Worm (Caenorhabditis elegans) whole organism, L2 larva: ENCODE measurements around the gene otpl-1.

ENCODE experiments used
- C34F6.9 ChIP-seq: fragments of 150-350 bp; optimal IDR thresholded peaks from 2 replicates; lab custom pipeline; 2014; ENCODE audit warnings: missing biosample characterization, missing genetic modification characterization
- F13H6.1 ChIP-seq: sonication (generic microtip); optimal IDR thresholded peaks from 2 replicates; lab custom pipeline; 2016; ENCODE audit warnings: missing genetic modification characterization, missing compliant biosample characterization
- R02D3.7 ChIP-seq: fragments of 150-350 bp; optimal IDR thresholded peaks from 2 replicates; lab custom pipeline; 2014; ENCODE audit warnings: missing biosample characterization, missing genetic modification characterization
- ZK546.5 ChIP-seq: sonication (generic microtip); optimal IDR thresholded peaks from 2 replicates; lab custom pipeline; 2017; ENCODE audit warnings: missing biosample characterization, missing genetic modification characterization
- ama-1 ChIP-seq: fragments of 150-350 bp; optimal IDR thresholded peaks from 2 replicates; lab custom pipeline; 2018; ENCODE audit warnings: inconsistent platforms
- blmp-1 ChIP-seq: sonication (generic microtip); optimal IDR thresholded peaks from 2 replicates; lab custom pipeline; 2017; ENCODE audit warnings: missing genetic modification characterization, mild to moderate bottlenecking, missing compliant biosample characterization, antibody characterized with exemption, moderate library complexity; ENCODE audit not compliant: insufficient read depth
- ceh-16 ChIP-seq: fragments of 150-350 bp; optimal IDR thresholded peaks from 2 replicates; lab custom pipeline; 2014; ENCODE audit warnings: missing biosample characterization, missing genetic modification characterization
- ceh-82 ChIP-seq: fragments of 150-350 bp; optimal IDR thresholded peaks from 2 replicates; lab custom pipeline; 2014; ENCODE audit warnings: missing biosample characterization, missing genetic modification characterization
- crh-2 ChIP-seq: sonication (generic microtip); optimal IDR thresholded peaks from 2 replicates; lab custom pipeline; 2017; ENCODE audit warnings: missing biosample characterization, missing genetic modification characterization
- dmd-4 ChIP-seq: sonication (generic microtip); optimal IDR thresholded peaks from 2 replicates; lab custom pipeline; 2017; ENCODE audit warnings: missing biosample characterization, missing genetic modification characterization
- egl-27 ChIP-seq: sonication (generic microtip); optimal IDR thresholded peaks from 3 replicates; lab custom pipeline; 2017; ENCODE audit warnings: missing biosample characterization, missing genetic modification reagents, missing genetic modification characterization
- elt-1 ChIP-seq: fragments of 150-350 bp; optimal IDR thresholded peaks from 2 replicates; lab custom pipeline; 2014; ENCODE audit warnings: missing biosample characterization, missing genetic modification characterization
- elt-3 ChIP-seq: sonication (generic microtip); optimal IDR thresholded peaks from 2 replicates; lab custom pipeline; 2017; ENCODE audit warnings: missing biosample characterization, missing genetic modification characterization
- fos-1 ChIP-seq: fragments of 150-350 bp; optimal IDR thresholded peaks from 2 replicates; lab custom pipeline; 2014; ENCODE audit warnings: missing biosample characterization, missing genetic modification characterization
- gmeb-1 ChIP-seq: fragments of 150-350 bp; optimal IDR thresholded peaks from 2 replicates; lab custom pipeline; 2014; ENCODE audit warnings: missing biosample characterization, missing genetic modification characterization
- lin-39 ChIP-seq: fragments of 150-350 bp; optimal IDR thresholded peaks from 2 replicates; lab custom pipeline; 2014; ENCODE audit warnings: missing biosample characterization, missing genetic modification reagents, missing genetic modification characterization
- lsy-2 ChIP-seq, 2 experiments: fragments of 150-350 bp in 1 of 2; sonication (generic microtip) in 1 of 2; optimal IDR thresholded peaks; 2 replicates each; lab custom pipeline; 2014 to 2017; ENCODE audit warnings: missing biosample characterization in 2 of 2, missing genetic modification characterization in 2 of 2
- mab-5 ChIP-seq: fragments of 150-350 bp; optimal IDR thresholded peaks from 2 replicates; lab custom pipeline; 2014; ENCODE audit warnings: missing biosample characterization, missing genetic modification characterization
- mbf-1 ChIP-seq: sonication (generic microtip); optimal IDR thresholded peaks from 2 replicates; lab custom pipeline; 2017; ENCODE audit warnings: missing biosample characterization, missing genetic modification characterization
- mdl-1 ChIP-seq, 2 experiments: fragments of 150-350 bp in 1 of 2; sonication (generic microtip) in 1 of 2; optimal IDR thresholded peaks; 2 replicates each; lab custom pipeline; 2017; ENCODE audit warnings: missing biosample characterization in 2 of 2, missing genetic modification characterization in 2 of 2
- nhr-10 ChIP-seq: sonication (generic microtip); optimal IDR thresholded peaks from 2 replicates; lab custom pipeline; 2017; ENCODE audit warnings: missing biosample characterization, missing genetic modification characterization
- nhr-11 ChIP-seq: fragments of 150-350 bp; optimal IDR thresholded peaks from 2 replicates; lab custom pipeline; 2014; ENCODE audit warnings: missing biosample characterization, missing genetic modification characterization
- nhr-129 ChIP-seq: fragments of 150-350 bp; optimal IDR thresholded peaks from 2 replicates; lab custom pipeline; 2014; ENCODE audit warnings: missing biosample characterization, missing genetic modification characterization
- nhr-21 ChIP-seq: fragments of 150-350 bp; optimal IDR thresholded peaks from 2 replicates; lab custom pipeline; 2014; ENCODE audit warnings: missing biosample characterization, missing genetic modification characterization
- nhr-237 ChIP-seq: fragments of 150-350 bp; optimal IDR thresholded peaks from 2 replicates; lab custom pipeline; 2014; ENCODE audit warnings: missing biosample characterization, missing genetic modification characterization
- nhr-25 ChIP-seq: fragments of 150-350 bp; sonication (generic microtip); optimal IDR thresholded peaks from 3 replicates; lab custom pipeline; 2014; ENCODE audit warnings: missing biosample characterization, missing genetic modification characterization
- nhr-6 ChIP-seq: fragments of 150-350 bp; optimal IDR thresholded peaks from 2 replicates; lab custom pipeline; 2014; ENCODE audit warnings: missing biosample characterization, missing genetic modification characterization
- nhr-77 ChIP-seq: fragments of 150-350 bp; optimal IDR thresholded peaks from 2 replicates; lab custom pipeline; 2014; ENCODE audit warnings: missing biosample characterization, missing genetic modification characterization
- peb-1 ChIP-seq: fragments of 150-350 bp; optimal IDR thresholded peaks from 2 replicates; lab custom pipeline; 2014; ENCODE audit warnings: missing biosample characterization, missing genetic modification characterization
- sma-3 ChIP-seq: sonication (generic microtip); optimal IDR thresholded peaks from 2 replicates; lab custom pipeline; 2016; ENCODE audit warnings: missing genetic modification reagents, missing genetic modification characterization, missing compliant biosample characterization
- sma-9 ChIP-seq, 2 experiments: fragments of 150-350 bp in 1 of 2; sonication (generic microtip) in 1 of 2; optimal IDR thresholded peaks; 2 replicates each; lab custom pipeline; 2014 to 2016; ENCODE audit warnings: missing genetic modification characterization in 2 of 2, mild to moderate bottlenecking in 1 of 2, missing biosample characterization in 1 of 2, missing compliant biosample characterization in 1 of 2, missing genetic modification reagents in 1 of 2, moderate library complexity in 1 of 2
- snpc-4 ChIP-seq: fragments of 150-350 bp; optimal IDR thresholded peaks from 2 replicates; lab custom pipeline; 2014; ENCODE audit warnings: missing biosample characterization, missing genetic modification characterization
- unc-39 ChIP-seq: fragments of 150-350 bp; optimal IDR thresholded peaks from 2 replicates; lab custom pipeline; 2014; ENCODE audit warnings: missing biosample characterization, missing genetic modification characterization
- unc-55 ChIP-seq: fragments of 150-350 bp; sonication (generic microtip); optimal IDR thresholded peaks from 3 replicates; lab custom pipeline; 2014; ENCODE audit warnings: missing biosample characterization, missing genetic modification reagents, missing genetic modification characterization
- zag-1 ChIP-seq: fragments of 150-350 bp; optimal IDR thresholded peaks from 2 replicates; lab custom pipeline; 2014; ENCODE audit warnings: missing biosample characterization, missing genetic modification characterization
- ztf-1 ChIP-seq: fragments of 200-800 bp; sonication (Bioruptor generic); conservative IDR thresholded peaks from 2 replicates; pipeline ENCODE4 v1.3.6; 2022; ENCODE audit warnings: missing genetic modification characterization, missing compliant biosample characterization

Gene otpl-1

DNA sequence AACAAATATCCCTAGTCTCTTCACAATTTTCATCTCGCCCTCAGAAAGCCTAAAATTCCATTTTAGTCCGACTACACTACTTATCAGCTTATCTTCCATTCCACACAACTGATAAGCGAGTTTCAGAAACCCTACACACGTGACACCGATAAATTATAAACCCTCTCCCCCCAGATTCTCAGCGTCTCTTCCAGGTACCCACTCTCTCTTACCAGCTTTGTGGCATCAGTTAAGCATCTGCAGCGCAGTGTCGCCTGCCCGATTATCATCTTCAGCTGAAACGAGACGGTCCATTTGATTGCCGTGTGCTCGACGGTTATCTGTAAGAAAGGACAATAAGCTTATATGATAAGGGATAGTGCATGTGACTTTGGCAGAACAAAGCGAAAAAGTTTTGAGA is 43.1 kb downstream of the otpl-1 start:
- TF ChIP-seq F13H6.1: peak; percentile 63
- peak; percentile 45 for TF ChIP-seq gmeb-1 (tag; lab: Kevin White, UChicago)
- no peak for TF ChIP-seq peb-1 (tag; lab: Kevin White, UChicago)
- TF ChIP-seq sma-3 (GFP tag; lab: Kevin White, UChicago): peak; percentile 43
- TF ChIP-seq nhr-237: no peak
- TF ChIP-seq fos-1 (tag; lab: Kevin White, UChicago): peak; percentile 59
- no peak for TF ChIP-seq nhr-25 (tag; lab: Kevin White, UChicago)
- TF ChIP-seq crh-2 (tag; lab: Kevin White, UChicago): peak; percentile 66
- TF ChIP-seq mdl-1 (tag; optimal IDR thresholded peaks at IDR 0.05; lab: Kevin White, UChicago): peak in 1 of 2 experiments; percentile 64
- TF ChIP-seq sma-9 (GFP tag; optimal IDR thresholded peaks at IDR 0.05; lab: Kevin White, UChicago): peak; percentile 52
- TF ChIP-seq sma-9 (tag; optimal IDR thresholded peaks at IDR 0.05; lab: Kevin White, UChicago): no peak

DNA sequence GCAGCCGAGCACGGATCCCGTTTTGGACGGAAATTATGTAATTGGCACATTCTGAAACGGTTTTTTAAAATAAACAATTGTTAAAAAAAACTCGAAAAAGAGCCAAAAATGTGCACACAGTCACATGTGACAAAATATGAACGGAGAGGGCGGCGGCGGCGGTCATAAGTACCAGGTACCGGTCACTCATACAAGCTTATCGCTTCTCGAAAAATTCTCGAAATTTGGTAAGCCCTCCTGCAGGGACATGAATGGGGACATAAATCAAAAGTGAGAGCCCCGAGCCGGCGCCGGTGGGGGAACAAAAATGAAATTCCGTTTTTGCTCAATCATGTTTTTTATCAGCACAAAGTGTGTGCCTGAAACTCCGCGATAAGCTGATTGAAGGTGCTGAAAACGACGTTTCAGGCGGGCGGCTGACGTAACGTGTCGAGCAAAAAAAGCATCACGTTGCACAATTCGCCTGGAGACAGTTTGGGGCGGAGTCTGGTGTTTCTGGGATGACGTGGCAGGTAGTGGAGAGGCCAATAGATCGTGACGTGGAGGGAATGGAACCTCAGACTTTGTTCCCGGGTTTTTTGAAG is 44.3 kb downstream of the otpl-1 start, which contains the start of gene ltah-1.2:
TSS of gene ltah-1.2 (minus strand) at position 51 of the 584 bp plus-strand sequence.
- TF ChIP-seq F13H6.1: peak; percentile 39
- TF ChIP-seq crh-2 (tag; lab: Kevin White, UChicago): peak; percentile 50
- TF ChIP-seq mdl-1 (tag; optimal IDR thresholded peaks at IDR 0.05; lab: Kevin White, UChicago): no peak
- TF ChIP-seq sma-9 (GFP tag; optimal IDR thresholded peaks at IDR 0.05; lab: Kevin White, UChicago): peak; percentile 39
- TF ChIP-seq sma-9 (tag; optimal IDR thresholded peaks at IDR 0.05; lab: Kevin White, UChicago): no peak
- TF ChIP-seq dmd-4 (tag; lab: Kevin White, UChicago): no peak
- TF ChIP-seq nhr-129 (tag; lab: Kevin White, UChicago): no peak
- peak; percentile 54 for TF ChIP-seq fos-1 (tag; lab: Kevin White, UChicago)

DNA sequence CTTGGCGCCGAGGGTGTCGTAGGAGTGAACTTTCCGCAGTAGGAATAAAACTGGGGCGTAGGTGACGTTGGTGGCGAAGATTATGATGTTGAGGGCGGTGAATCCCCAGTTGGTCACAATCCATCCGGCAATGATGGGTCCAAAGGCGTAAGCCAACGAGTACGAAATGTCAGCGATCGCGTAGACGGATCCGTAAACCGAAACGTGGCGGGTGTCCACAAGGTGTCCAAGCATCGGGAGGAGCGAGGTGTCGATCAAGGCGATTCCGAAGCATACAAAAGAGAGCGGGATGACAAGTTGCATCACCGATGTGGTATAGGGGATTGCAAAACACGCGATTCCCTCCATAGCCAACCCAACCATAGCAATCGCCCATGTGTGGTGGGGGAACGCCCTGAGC is 49.9 kb downstream of the otpl-1 start:
- no peak for TF ChIP-seq zag-1 (tag; lab: Kevin White, UChicago)
- no peak for TF ChIP-seq elt-3 (tag; lab: Kevin White, UChicago)
- no peak for TF ChIP-seq nhr-11 (tag; lab: Kevin White, UChicago)
- no peak for TF ChIP-seq ceh-82
- TF ChIP-seq sma-9 (GFP tag; optimal IDR thresholded peaks at IDR 0.05; lab: Kevin White, UChicago): no peak
- TF ChIP-seq sma-9 (tag; optimal IDR thresholded peaks at IDR 0.05; lab: Kevin White, UChicago): no peak
- TF ChIP-seq ceh-16 (tag; lab: Kevin White, UChicago): no peak
- TF ChIP-seq lin-39 (tag; lab: Kevin White, UChicago): no peak
- no peak for TF ChIP-seq mdl-1 (tag; optimal IDR thresholded peaks at IDR 0.05; lab: Kevin White, UChicago)
- TF ChIP-seq unc-39 (tag; lab: Kevin White, UChicago): no peak
- no peak for TF ChIP-seq crh-2 (tag; lab: Kevin White, UChicago)
- TF ChIP-seq ama-1 (lab: Kevin White, UChicago): no peak
- no peak for TF ChIP-seq gmeb-1 (tag; lab: Kevin White, UChicago)
- TF ChIP-seq unc-55 (GFP tag; lab: Kevin White, UChicago): no peak
- TF ChIP-seq sma-3 (GFP tag; lab: Kevin White, UChicago): no peak
- no peak for TF ChIP-seq nhr-6
- no peak for TF ChIP-seq lsy-2 (tag; optimal IDR thresholded peaks at IDR 0.05; lab: Kevin White, UChicago)
- TF ChIP-seq C34F6.9: no peak
- TF ChIP-seq blmp-1 (tag; lab: Kevin White, UChicago): no peak
- TF ChIP-seq nhr-10: no peak

DNA sequence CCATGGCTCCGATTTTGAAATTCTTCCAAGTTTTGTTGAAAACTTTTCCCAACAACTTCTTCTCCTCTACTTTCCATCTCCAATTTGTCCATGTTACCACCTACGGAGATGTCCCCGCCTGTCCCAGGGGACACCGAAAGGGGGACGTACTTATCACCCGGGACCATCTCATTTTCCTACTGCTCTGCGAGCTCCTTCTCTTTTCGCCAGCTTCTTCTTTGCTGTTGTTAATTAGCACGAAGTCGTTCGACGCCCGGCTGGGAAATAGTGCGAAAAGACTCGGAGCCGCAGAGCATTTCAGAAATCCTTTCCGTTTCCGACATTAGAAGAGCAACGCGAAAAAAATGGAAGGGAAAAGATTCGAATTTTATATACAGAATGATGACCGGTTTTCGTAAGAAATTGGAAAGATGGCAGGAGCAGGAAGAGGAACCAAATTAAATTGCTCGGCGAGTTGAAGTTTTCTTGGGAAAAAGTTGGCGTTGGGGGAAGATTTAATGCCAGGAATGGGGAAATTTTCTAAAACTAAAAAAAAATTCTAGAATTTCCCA is 53.1 kb downstream of the otpl-1 start:
- no peak for TF ChIP-seq nhr-10
- TF ChIP-seq unc-55 (GFP tag; lab: Kevin White, UChicago): no peak
- no peak for TF ChIP-seq lsy-2 (tag; optimal IDR thresholded peaks at IDR 0.05; lab: Kevin White, UChicago)
- TF ChIP-seq nhr-237: no peak
- no peak for TF ChIP-seq elt-1 (tag; lab: Kevin White, UChicago)
- no peak for TF ChIP-seq mbf-1 (tag; lab: Kevin White, UChicago)
- TF ChIP-seq egl-27: no peak
- no peak for TF ChIP-seq elt-3 (tag; lab: Kevin White, UChicago)
- TF ChIP-seq blmp-1 (tag; lab: Kevin White, UChicago): no peak
- TF ChIP-seq crh-2 (tag; lab: Kevin White, UChicago): no peak
- TF ChIP-seq ceh-16 (tag; lab: Kevin White, UChicago): no peak
- no peak for TF ChIP-seq lin-39 (tag; lab: Kevin White, UChicago)
- no peak for TF ChIP-seq nhr-77 (tag; lab: Kevin White, UChicago)
- no peak for TF ChIP-seq nhr-25 (tag; lab: Kevin White, UChicago)

DNA sequence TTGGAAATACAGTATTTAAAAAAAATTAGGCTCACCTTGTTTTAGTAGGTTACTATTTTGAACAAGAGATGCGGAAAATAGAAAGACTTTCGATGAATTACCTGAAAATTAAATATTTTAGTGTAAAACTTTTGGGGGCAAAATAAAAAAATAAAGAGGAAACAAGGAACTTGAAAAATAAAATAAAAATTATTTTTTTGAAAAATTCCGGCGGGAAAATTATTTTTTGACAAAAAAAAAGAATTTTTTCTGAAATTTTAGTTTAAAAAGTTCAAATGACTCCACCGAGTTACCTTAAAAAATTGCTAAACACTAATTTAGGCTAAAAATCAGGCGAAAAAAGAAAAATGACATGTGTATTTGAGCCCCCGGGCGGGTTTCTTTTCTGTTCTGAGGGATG is 55.8 kb downstream of the otpl-1 start, which contains the start of the genes cha-1 and unc-17:
TSS of gene cha-1 (minus strand) at position 101 of the 400 bp plus-strand sequence.
TSS of gene unc-17 (minus strand) at position 103 of the 400 bp plus-strand sequence.
- TF ChIP-seq lin-39 (tag; lab: Kevin White, UChicago) (no peak), blmp-1 (tag; lab: Kevin White, UChicago) (no peak), R02D3.7 (tag; lab: Kevin White, UChicago) (no peak), snpc-4 (tag; lab: Kevin White, UChicago) (no peak), sma-9 (GFP tag; optimal IDR thresholded peaks at IDR 0.05; lab: Kevin White, UChicago) (no peak), sma-9 (tag; optimal IDR thresholded peaks at IDR 0.05; lab: Kevin White, UChicago) (no peak), unc-55 (GFP tag; lab: Kevin White, UChicago) (no peak), sma-3 (GFP tag; lab: Kevin White, UChicago) (no peak), ZK546.5 (tag; lab: Kevin White, UChicago) (no peak), unc-39 (tag; lab: Kevin White, UChicago) (no peak), mab-5 (tag; lab: Kevin White, UChicago) (no peak), nhr-237 (no peak), nhr-21 (tag; lab: Kevin White, UChicago) (no peak), mbf-1 (tag; lab: Kevin White, UChicago) (no peak), ztf-1 (GFP tag; lab: Robert Waterston, UW) (no peak)
- TF ChIP-seq, all 48 proteins: peak for 0
